Worm (Caenorhabditis elegans) whole organism, late embryonic: Measurements from ENCODE around the gene fbxc-44.

Experiments
- C08G9.2 ChIP-seq: sonication (generic microtip); optimal IDR thresholded peaks from 2 replicates; lab custom pipeline; 2016; ENCODE audit warnings: mild to moderate bottlenecking, missing genetic modification characterization, moderate library complexity, missing compliant biosample characterization
- C38D4.7 ChIP-seq: fragments of 200-800 bp; sonication (Bioruptor generic); optimal IDR thresholded peaks from 2 replicates; lab custom pipeline; 2018; ENCODE audit warnings: mild to moderate bottlenecking, missing genetic modification characterization, moderate library complexity, missing compliant biosample characterization
- K02D7.2 ChIP-seq: sonication (generic microtip); optimal IDR thresholded peaks from 2 replicates; lab custom pipeline; 2017; ENCODE audit warnings: mild to moderate bottlenecking, missing genetic modification characterization, missing compliant biosample characterization
- T23F11.4 ChIP-seq: fragments of 200-800 bp; sonication (Bioruptor generic); optimal IDR thresholded peaks from 2 replicates; lab custom pipeline; 2018; ENCODE audit warnings: mild to moderate bottlenecking, missing genetic modification characterization, missing compliant biosample characterization
- Y22D7AL.16 ChIP-seq: sonication (generic microtip); optimal IDR thresholded peaks from 2 replicates; lab custom pipeline; 2016; ENCODE audit warnings: missing genetic modification characterization, missing compliant biosample characterization
- ceh-14 ChIP-seq: sonication (generic microtip); optimal IDR thresholded peaks from 2 replicates; lab custom pipeline; 2016; ENCODE audit warnings: missing genotype, missing genetic modification characterization, missing compliant biosample characterization
- ceh-18 ChIP-seq: sonication (generic microtip); optimal IDR thresholded peaks from 2 replicates; lab custom pipeline; 2016; ENCODE audit warnings: missing genetic modification characterization, missing compliant biosample characterization
- ceh-31 ChIP-seq: sonication (generic microtip); optimal IDR thresholded peaks from 2 replicates; lab custom pipeline; 2016; ENCODE audit warnings: missing genetic modification characterization, missing compliant biosample characterization
- ceh-48 ChIP-seq: sonication (generic microtip); optimal IDR thresholded peaks from 2 replicates; lab custom pipeline; 2016; ENCODE audit warnings: missing genetic modification characterization, inconsistent platforms, missing compliant biosample characterization
- ceh-9 ChIP-seq: sonication (generic microtip); optimal IDR thresholded peaks from 2 replicates; lab custom pipeline; 2016; ENCODE audit warnings: mild to moderate bottlenecking, missing genetic modification characterization, inconsistent platforms, missing compliant biosample characterization
- che-1 ChIP-seq: sonication (generic microtip); optimal IDR thresholded peaks from 2 replicates; lab custom pipeline; 2016; ENCODE audit warnings: mild to moderate bottlenecking, missing genetic modification characterization, missing compliant biosample characterization
- elt-2 ChIP-seq: sonication (generic microtip); optimal IDR thresholded peaks from 2 replicates; lab custom pipeline; 2016; ENCODE audit warnings: missing genetic modification reagents, missing genetic modification characterization, missing compliant biosample characterization
- elt-4 ChIP-seq: sonication (generic microtip); optimal IDR thresholded peaks from 2 replicates; lab custom pipeline; 2016; ENCODE audit warnings: missing genetic modification characterization, missing compliant biosample characterization
- ets-4 ChIP-seq: sonication (generic microtip); optimal IDR thresholded peaks from 2 replicates; lab custom pipeline; 2016; ENCODE audit warnings: missing genetic modification characterization, missing compliant biosample characterization
- fax-1 ChIP-seq: sonication (generic microtip); optimal IDR thresholded peaks from 2 replicates; lab custom pipeline; 2016; ENCODE audit warnings: missing genotype, missing genetic modification characterization, missing compliant biosample characterization
- fkh-10 ChIP-seq: fragments of 150-350 bp; optimal IDR thresholded peaks from 2 replicates; lab custom pipeline; 2014; ENCODE audit warnings: missing biosample characterization, missing genetic modification reagents, missing genetic modification characterization
- fkh-6 ChIP-seq: sonication (generic microtip); optimal IDR thresholded peaks from 2 replicates; lab custom pipeline; 2016; ENCODE audit warnings: missing genetic modification characterization, missing compliant biosample characterization
- gmeb-2 ChIP-seq: sonication (generic microtip); optimal IDR thresholded peaks from 2 replicates; lab custom pipeline; 2016; ENCODE audit warnings: missing genetic modification characterization, inconsistent platforms, missing compliant biosample characterization
- hlh-15 ChIP-seq: sonication (generic microtip); optimal IDR thresholded peaks from 2 replicates; lab custom pipeline; 2016; ENCODE audit warnings: missing genetic modification characterization, missing compliant biosample characterization
- hlh-30 ChIP-seq: sonication (generic microtip); optimal IDR thresholded peaks from 2 replicates; lab custom pipeline; 2017; ENCODE audit warnings: antibody characterized with exemption, missing genetic modification characterization, missing compliant biosample characterization; ENCODE audit not compliant: insufficient read depth
- lin-11 ChIP-seq: fragments of 200-800 bp; sonication (Bioruptor generic); optimal IDR thresholded peaks from 2 replicates; lab custom pipeline; 2018; ENCODE audit warnings: mild to moderate bottlenecking, missing genetic modification characterization, missing compliant biosample characterization
- madf-2 ChIP-seq: sonication (generic microtip); optimal IDR thresholded peaks from 2 replicates; lab custom pipeline; 2017; ENCODE audit warnings: missing genetic modification characterization, missing compliant biosample characterization
- mec-3 ChIP-seq: sonication (generic microtip); optimal IDR thresholded peaks from 2 replicates; lab custom pipeline; 2016; ENCODE audit warnings: borderline replicate concordance, missing genetic modification characterization, missing compliant biosample characterization
- nhr-11 ChIP-seq: fragments of 150-350 bp; optimal IDR thresholded peaks from 2 replicates; lab custom pipeline; 2014; ENCODE audit warnings: missing biosample characterization, missing genetic modification characterization
- nhr-232 ChIP-seq: sonication (generic microtip); optimal IDR thresholded peaks from 2 replicates; lab custom pipeline; 2016; ENCODE audit warnings: missing genetic modification characterization, missing compliant biosample characterization
- pag-3 ChIP-seq: sonication (generic microtip); optimal IDR thresholded peaks from 2 replicates; lab custom pipeline; 2016; ENCODE audit warnings: missing compliant biosample characterization, missing genetic modification characterization, borderline replicate concordance
- pha-2 ChIP-seq: sonication (generic microtip); optimal IDR thresholded peaks from 2 replicates; lab custom pipeline; 2017; ENCODE audit warnings: mild to moderate bottlenecking, missing genetic modification characterization, missing compliant biosample characterization
- pqm-1 ChIP-seq: sonication (generic microtip); optimal IDR thresholded peaks from 2 replicates; lab custom pipeline; 2016; ENCODE audit warnings: missing genetic modification characterization, missing compliant biosample characterization
- sdc-2 ChIP-seq: sonication (generic microtip); optimal IDR thresholded peaks from 2 replicates; lab custom pipeline; 2016; ENCODE audit warnings: missing genotype, missing genetic modification characterization, missing compliant biosample characterization
- sox-2 ChIP-seq: fragments of 200-800 bp; sonication (Bioruptor generic); IDR thresholded peaks from 2 replicates; pipeline ENCODE4 v1.3.6; 2022; ENCODE audit warnings: missing genetic modification reagents, missing genetic modification characterization, missing compliant biosample characterization
- sox-4 ChIP-seq: sonication (generic microtip); optimal IDR thresholded peaks from 2 replicates; lab custom pipeline; 2017; ENCODE audit warnings: mild to moderate bottlenecking, missing genetic modification characterization, inconsistent platforms, missing compliant biosample characterization
- tbx-2 ChIP-seq: sonication (generic microtip); optimal IDR thresholded peaks from 2 replicates; lab custom pipeline; 2016; ENCODE audit warnings: missing genetic modification characterization, missing compliant biosample characterization
- ttx-3 ChIP-seq: sonication (generic microtip); optimal IDR thresholded peaks from 2 replicates; lab custom pipeline; 2016; ENCODE audit warnings: missing genetic modification reagents, missing genetic modification characterization, missing compliant biosample characterization
- unc-3 ChIP-seq, 2 experiments: fragments of 200-800 bp in 1 of 2; sonication (Bioruptor generic) in 1 of 2; sonication (generic microtip) in 1 of 2; conservative IDR thresholded peaks in 1 of 2; optimal IDR thresholded peaks in 1 of 2; 2 replicates each; pipeline versions ENCODE4 v1.3.6 to Lab custom; 2016 to 2022; ENCODE audit warnings: missing compliant biosample characterization in 2 of 2, missing genetic modification characterization in 2 of 2, missing genetic modification reagents in 1 of 2
- unc-86 ChIP-seq: sonication (generic microtip); optimal IDR thresholded peaks from 2 replicates; lab custom pipeline; 2016; ENCODE audit warnings: missing genetic modification characterization, missing compliant biosample characterization
- zip-5 ChIP-seq: sonication (generic microtip); optimal IDR thresholded peaks from 2 replicates; lab custom pipeline; 2016; ENCODE audit warnings: missing genetic modification characterization, missing compliant biosample characterization
- ztf-16 ChIP-seq: sonication (generic microtip); optimal IDR thresholded peaks from 2 replicates; lab custom pipeline; 2017; ENCODE audit warnings: missing genetic modification characterization, missing compliant biosample characterization

fbxc-44 gene

ce11 chrII:4275637-4276252 is 38.2 kb upstream of the fbxc-44 start, which contains the start of gene npr-42:
Gene npr-42 (plus strand): TSS chrII:4276202.
- TF ChIP-seq C08G9.2 (no peak), che-1 (tag; lab: Kevin White, UChicago) (no peak), unc-3 (GFP tag; conservative IDR thresholded peaks at IDR 0.05; lab: Robert Waterston, UW) (no peak), unc-3 (tag; optimal IDR thresholded peaks at IDR 0.05; lab: Kevin White, UChicago) (no peak), elt-2 (no peak), lin-11 (tag; lab: Kevin White, UChicago) (no peak), Y22D7AL.16 (tag; lab: Kevin White, UChicago) (no peak), nhr-232 (tag; lab: Kevin White, UChicago) (no peak), sox-2 (GFP tag; lab: Robert Waterston, UW) (no peak), pha-2 (no peak), ceh-18 (tag; lab: Kevin White, UChicago) (no peak), gmeb-2 (tag; lab: Kevin White, UChicago) (no peak)

- TF ChIP-seq ets-4 (tag; lab: Kevin White, UChicago) (no peak), zip-5 (tag; lab: Kevin White, UChicago) (no peak)
- TF ChIP-seq, all 69 proteins: peak for 0
These were observed 30.2 kb upstream of the fbxc-44 start for ce11 chrII:4267711-4268110.

DNA sequence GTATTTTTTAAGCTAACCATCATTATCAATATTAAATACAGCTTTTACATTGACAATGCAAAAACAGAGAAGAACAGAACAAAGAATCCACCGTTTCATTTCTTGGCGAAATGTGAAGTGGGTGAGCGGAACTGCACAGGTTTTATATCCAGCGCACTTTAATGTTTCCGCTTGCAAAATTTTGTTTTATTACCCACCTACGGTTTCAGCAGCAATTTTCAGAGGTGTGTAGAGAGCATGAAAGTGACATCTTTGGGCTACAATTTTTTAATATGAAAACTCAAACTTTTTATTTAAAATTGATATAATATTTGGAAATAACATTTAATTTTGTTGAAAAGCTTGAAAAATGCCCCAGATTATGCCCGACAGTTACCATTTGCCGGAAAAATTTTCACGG is 21.1 kb upstream of the fbxc-44 start, which contains the start of gene clec-135:
Gene clec-135 (minus strand): TSS at position 101 of the 400 bp plus-strand sequence.
- TF ChIP-seq fkh-10 = no peak
- TF ChIP-seq sdc-2 (tag; lab: Kevin White, UChicago) = no peak
- TF ChIP-seq madf-2 (tag; lab: Kevin White, UChicago) = no peak
- TF ChIP-seq nhr-11 (tag; lab: Kevin White, UChicago) = no peak
- no peak for TF ChIP-seq pag-3 (tag; lab: Kevin White, UChicago)
- TF ChIP-seq hlh-15 (tag; lab: Kevin White, UChicago) = no peak
- no peak for TF ChIP-seq elt-2
- no peak for TF ChIP-seq elt-4
- no peak for TF ChIP-seq mec-3 (tag; lab: Kevin White, UChicago)
- no peak for TF ChIP-seq unc-86 (tag; lab: Kevin White, UChicago)
- no peak for TF ChIP-seq ceh-31 (tag; lab: Kevin White, UChicago)
- no peak for TF ChIP-seq gmeb-2 (tag; lab: Kevin White, UChicago)
- no peak for TF ChIP-seq ets-4 (tag; lab: Kevin White, UChicago)
- TF ChIP-seq ceh-14 = no peak

ce11 chrII:4256541-4257001 is 19.0 kb upstream of the fbxc-44 start, which contains the start of gene C16A11.7:
Gene C16A11.7 (minus strand): TSS chrII:4256951.
- TF ChIP-seq ceh-48 (peak; percentile 56), sox-4 (tag; lab: Kevin White, UChicago) (no peak)

DNA sequence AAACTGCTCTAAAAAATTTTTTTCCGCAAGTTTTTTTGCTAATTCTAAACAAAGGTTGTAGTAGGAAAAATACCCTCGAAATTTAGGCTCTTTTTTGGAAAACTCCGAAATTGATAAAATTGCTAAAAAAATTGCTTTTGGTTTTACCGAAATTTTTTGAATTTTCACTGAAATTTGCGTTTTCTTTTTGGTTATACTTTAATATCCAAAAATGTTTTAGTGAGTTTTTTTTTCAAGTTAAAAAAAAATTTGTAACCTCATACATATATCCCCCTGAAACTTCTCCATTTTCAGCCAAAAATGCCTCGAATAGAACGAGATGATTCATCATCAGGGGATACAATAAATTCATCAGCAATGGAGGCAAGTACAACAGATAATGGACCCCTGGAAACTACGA is 9.3 kb upstream of the fbxc-44 start, which contains the start of gene gpa-11:
Gene gpa-11 (plus strand): TSS at position 301 of the 400 bp plus-strand sequence.
- TF ChIP-seq hlh-15 (tag; lab: Kevin White, UChicago) = no peak
- TF ChIP-seq ztf-16 = no peak
- TF ChIP-seq tbx-2 = no peak
- TF ChIP-seq C38D4.7 (GFP tag; lab: Kevin White, UChicago) = no peak
- no peak for TF ChIP-seq ttx-3 (tag; lab: Kevin White, UChicago)
- TF ChIP-seq hlh-30 (tag; lab: Kevin White, UChicago) = no peak
- no peak for TF ChIP-seq T23F11.4 (GFP tag; lab: Kevin White, UChicago)
- no peak for TF ChIP-seq K02D7.2 (tag; lab: Kevin White, UChicago)
- no peak for TF ChIP-seq ceh-48
- TF ChIP-seq pqm-1 = no peak
- TF ChIP-seq fkh-6 (tag; lab: Kevin White, UChicago) = no peak
- TF ChIP-seq fax-1 = no peak
- TF ChIP-seq ceh-31 (tag; lab: Kevin White, UChicago) = no peak
- TF ChIP-seq mec-3 (tag; lab: Kevin White, UChicago) = no peak
- TF ChIP-seq ceh-9 (tag; lab: Kevin White, UChicago) = no peak
- no peak for TF ChIP-seq sox-2 (GFP tag; lab: Robert Waterston, UW)
